Fruit fly (Drosophila melanogaster): ENCODE data around the gene CG6013.

Gene CG6013

DNA sequence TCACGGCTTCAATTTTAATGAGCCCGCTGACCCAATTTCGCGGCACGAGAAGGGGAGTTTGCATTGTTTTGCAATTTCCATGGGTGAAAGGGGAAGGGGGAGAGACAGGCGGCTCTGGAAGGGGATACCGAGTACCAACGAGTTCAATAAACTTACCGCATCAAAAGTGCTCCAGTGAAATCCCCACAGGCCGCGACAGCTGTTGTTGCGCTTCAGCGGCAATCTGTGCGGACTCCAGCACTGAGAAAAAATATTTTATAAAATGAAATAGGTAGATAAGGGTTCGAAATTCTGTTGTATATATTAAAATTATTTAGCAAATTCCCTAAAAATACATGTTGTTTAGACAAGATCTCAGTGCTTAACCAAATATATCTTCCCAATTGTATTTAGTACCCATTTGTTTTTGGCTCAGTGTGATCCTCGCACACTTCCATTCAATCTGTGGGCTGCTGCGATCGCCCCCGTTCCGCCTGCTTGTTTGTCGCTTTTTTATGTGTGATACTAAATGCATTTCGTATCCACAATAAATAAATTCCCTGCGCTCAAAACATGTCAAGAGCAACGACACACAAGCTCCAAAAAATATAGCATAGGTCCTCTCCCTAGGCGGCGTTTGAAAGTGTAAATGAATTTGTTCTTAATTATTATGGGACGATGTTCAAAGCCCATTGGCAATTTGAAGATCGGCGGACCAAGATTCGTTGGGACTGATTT lies 35.6 kb upstream of the CG6013 start (continued):
- TF ChIP-seq CG13894 (tag; optimal IDR thresholded peaks at IDR 0.05) = no peak
- peak; percentile 1 for TF ChIP-seq HLH54F (GFP tag; optimal IDR thresholded peaks at IDR 0.05)
- peak; percentile 68 for TF ChIP-seq bab2 (GFP tag; optimal IDR thresholded peaks at IDR 0.05)
- no peak for TF ChIP-seq Myb (GFP tag; optimal IDR thresholded peaks at IDR 0.05)
- TF ChIP-seq CG11695 (GFP tag; IDR thresholded peaks at IDR 0.05) = peak; percentile 62; the same call in 2 of the 3 replicates
- TF ChIP-seq hb (GFP tag; IDR thresholded peaks at IDR 0.05; ENCODE audit: partially characterized antibody) = no peak
- TF ChIP-seq CG34422 (GFP tag; IDR thresholded peaks at IDR 0.05) = peak; percentile 69; the same call in 2 of the 3 replicates
- peak; percentile 2 for TF ChIP-seq CG9609 (GFP tag; optimal IDR thresholded peaks at IDR 0.05)
- no peak for TF ChIP-seq br (optimal IDR thresholded peaks at IDR 0.05)
- TF ChIP-seq nerfin-1 (tag; optimal IDR thresholded peaks at IDR 0.05) = peak; percentile 80
- TF ChIP-seq Fer2 (tag; optimal IDR thresholded peaks at IDR 0.05) = no peak
- no peak for TF ChIP-seq yki (optimal IDR thresholded peaks at IDR 0.05)
- peak; percentile 68 for TF ChIP-seq Awh (GFP tag; IDR thresholded peaks at IDR 0.05)
- TF ChIP-seq twi (tag; optimal IDR thresholded peaks at IDR 0.05) = peak; percentile 73
- TF ChIP-seq zf30C (GFP tag; optimal IDR thresholded peaks at IDR 0.05) = peak; percentile 28
- peak; percentile 61; the same call in 1 of the 2 replicates for TF ChIP-seq sim (GFP tag; IDR thresholded peaks at IDR 0.05)
- TF ChIP-seq bcd (GFP tag; optimal IDR thresholded peaks at IDR 0.05) = peak; percentile 74
- TF ChIP-seq CG16813 (GFP tag; IDR thresholded peaks at IDR 0.05; ENCODE audit: partially characterized antibody) = no peak
- peak; percentile 48 to 78 for TF ChIP-seq chif (GFP tag; optimal IDR thresholded peaks at IDR 0.05)
- no peak for TF ChIP-seq mirr (GFP tag; optimal IDR thresholded peaks at IDR 0.05)
- peak; percentile 69 for TF ChIP-seq CG12219 (GFP tag; optimal IDR thresholded peaks at IDR 0.05)
- TF ChIP-seq ssp (GFP tag; IDR thresholded peaks at IDR 0.05) = peak; percentile 61
- peak; percentile 53; the same call in 2 of the 4 replicates for TF ChIP-seq Gug (GFP tag; IDR thresholded peaks at IDR 0.05)
- peak; percentile 55; the same call in 1 of the 3 replicates for TF ChIP-seq Mrtf (GFP tag; IDR thresholded peaks at IDR 0.05)
- TF ChIP-seq run (tag; optimal IDR thresholded peaks at IDR 0.05) = peak; percentile 64
- TF ChIP-seq trh (GFP tag; optimal IDR thresholded peaks at IDR 0.05) = peak; percentile 46
- no peak for TF ChIP-seq Hey (tag; optimal IDR thresholded peaks at IDR 0.05)
- no peak for TF ChIP-seq CG13296 (GFP tag; optimal IDR thresholded peaks at IDR 0.05)
- TF ChIP-seq Atf3 (GFP tag; optimal IDR thresholded peaks at IDR 0.05) = peak; percentile 40
- TF ChIP-seq Eip74EF (GFP tag; optimal IDR thresholded peaks at IDR 0.05) = peak in 1 of 2 experiments; percentile 73
- peak; percentile 10; the same call in 1 of the 2 replicates for TF ChIP-seq CG9215 (GFP tag; IDR thresholded peaks at IDR 0.05)
- TF ChIP-seq CG7786 (GFP tag; optimal IDR thresholded peaks at IDR 0.05) = peak; percentile 27
- peak; percentile 61 for TF ChIP-seq Mad (GFP tag; optimal IDR thresholded peaks at IDR 0.05)
- TF ChIP-seq CG14667 (GFP tag; IDR thresholded peaks at IDR 0.05) = peak; percentile 56; the same call in 1 of the 2 replicates
- TF ChIP-seq Sox100B (GFP tag; optimal IDR thresholded peaks at IDR 0.05) = peak; percentile 80
- peak; percentile 85 for TF ChIP-seq az2 (GFP tag; optimal IDR thresholded peaks at IDR 0.05)
- no peak for TF ChIP-seq CkIIα-i1 (GFP tag; IDR thresholded peaks at IDR 0.05)
- peak; percentile 55; the same call in 1 of the 2 replicates for TF ChIP-seq Gsc (GFP tag; IDR thresholded peaks at IDR 0.05)
- TF ChIP-seq CG11560 (tag; IDR thresholded peaks at IDR 0.05) = 0 out of 3 replicates have a peak, but pooled peaks have one; percentile 52
- peak; percentile 47 for TF ChIP-seq Fer1 (GFP tag; optimal IDR thresholded peaks at IDR 0.05)
- peak; percentile 76 for TF ChIP-seq CG30403 (GFP tag; optimal IDR thresholded peaks at IDR 0.05)
- no peak for TF ChIP-seq YL-1 (GFP tag; optimal IDR thresholded peaks at IDR 0.05)
- TF ChIP-seq CG15514 (GFP tag; optimal IDR thresholded peaks at IDR 0.05) = peak; percentile 37
- TF ChIP-seq CG10462 (GFP tag; optimal IDR thresholded peaks at IDR 0.05) = peak; percentile 77
- no peak for TF ChIP-seq nerfin-2 (GFP tag; IDR thresholded peaks at IDR 0.05; ENCODE audit: partially characterized antibody)
- no peak for TF ChIP-seq ERR (GFP tag; optimal IDR thresholded peaks at IDR 0.05)
- peak; percentile 19 for TF ChIP-seq CG12769 (tag; optimal IDR thresholded peaks at IDR 0.05)
- TF ChIP-seq E2f1 (GFP tag; IDR thresholded peaks at IDR 0.05) = peak; percentile 68
- TF ChIP-seq CG4707 (GFP tag; optimal IDR thresholded peaks at IDR 0.05) = peak; percentile 73
- peak; percentile 83 for TF ChIP-seq CG2678 (tag; optimal IDR thresholded peaks at IDR 0.05)

Data from whole organism, embryonic.